Worm (Caenorhabditis elegans): ENCODE data around the gene rpt-2.

- TF ChIP-seq nfya-1 (tag; optimal IDR thresholded peaks at IDR 0.05) (no peak), pha-2 (tag; optimal IDR thresholded peaks at IDR 0.05) (no peak), tbx-2 (tag; optimal IDR thresholded peaks at IDR 0.05) (no peak), sox-4 (tag; optimal IDR thresholded peaks at IDR 0.05) (no peak), ceh-48 (tag; optimal IDR thresholded peaks at IDR 0.05) (no peak), fax-1 (tag; optimal IDR thresholded peaks at IDR 0.05) (no peak), hlh-13 (GFP tag; optimal IDR thresholded peaks at IDR 0.05) (no peak), sdc-2 (tag; optimal IDR thresholded peaks at IDR 0.05) (no peak), ceh-30 (tag; optimal IDR thresholded peaks at IDR 0.05) (no peak), lin-11 (tag; optimal IDR thresholded peaks at IDR 0.05) (no peak)
Observed at ce11 chrV:6044448-6044847, 27.0 kb upstream of the rpt-2 start.
